Fruit fly (Drosophila melanogaster) whole organism, adult: ENCODE results near the gene Stt3B.

Experiments
- CG14711 ChIP-seq: fragments of 200-800 bp; sonication (Bioruptor generic); optimal IDR thresholded peaks from 2 replicates; lab custom pipeline; 2018; ENCODE audit warnings: missing biosample characterization, mild to moderate bottlenecking, missing genetic modification characterization, moderate library complexity
- CG1620 ChIP-seq: fragments of 200-800 bp; sonication (Bioruptor generic); optimal IDR thresholded peaks from 2 replicates; lab custom pipeline; 2016; ENCODE audit warnings: missing biosample characterization, missing genetic modification characterization
- CG33017 ChIP-seq: fragments of 200-800 bp; sonication (Bioruptor generic); optimal IDR thresholded peaks from 2 replicates; lab custom pipeline; 2018; ENCODE audit warnings: missing biosample characterization, mild to moderate bottlenecking, missing genetic modification characterization, moderate library complexity
- CG5204 ChIP-seq: fragments of 200-800 bp; sonication (Bioruptor generic); optimal IDR thresholded peaks from 2 replicates; lab custom pipeline; 2016; ENCODE audit warnings: missing biosample characterization, missing genetic modification characterization
- CG7045 ChIP-seq: fragments of 200-800 bp; sonication (Bioruptor generic); optimal IDR thresholded peaks from 2 replicates; lab custom pipeline; 2017; ENCODE audit warnings: missing biosample characterization, mild to moderate bottlenecking, missing genetic modification characterization
- CG7101 ChIP-seq: fragments of 200-800 bp; sonication (Bioruptor generic); optimal IDR thresholded peaks from 2 replicates; lab custom pipeline; 2018; ENCODE audit warnings: missing biosample characterization, mild to moderate bottlenecking, missing genetic modification characterization, moderate library complexity
- Clk ChIP-seq: fragments of 200-800 bp; sonication (Bioruptor generic); optimal IDR thresholded peaks from 2 replicates; lab custom pipeline; 2017; ENCODE audit warnings: missing biosample characterization, missing genetic modification characterization
- Crg-1 ChIP-seq: fragments of 200-800 bp; sonication (Bioruptor generic); optimal IDR thresholded peaks from 2 replicates; lab custom pipeline; 2016; ENCODE audit warnings: missing biosample characterization, missing genetic modification characterization
- Hr96 ChIP-seq: fragments of 200-800 bp; sonication (Bioruptor generic); optimal IDR thresholded peaks from 2 replicates; lab custom pipeline; 2016; ENCODE audit warnings: missing biosample characterization, missing genetic modification characterization
- bab1 ChIP-seq: fragments of 200-800 bp; sonication (Bioruptor generic); optimal IDR thresholded peaks from 3 replicates; lab custom pipeline; 2019; ENCODE audit warnings: missing biosample characterization, mild to moderate bottlenecking, missing genetic modification characterization, moderate library complexity
- cic ChIP-seq: fragments of 200-800 bp; sonication (Bioruptor generic); optimal IDR thresholded peaks from 2 replicates; lab custom pipeline; 2017; ENCODE audit warnings: missing biosample characterization, mild to moderate bottlenecking, missing genetic modification characterization, moderate library complexity
- kay ChIP-seq: fragments of 200-800 bp; sonication (Bioruptor generic); peaks from one replicate; lab custom pipeline; 2016; ENCODE audit warnings: missing biosample characterization, missing genetic modification characterization, borderline replicate concordance
- ovo ChIP-seq: fragments of 200-800 bp; sonication (Bioruptor generic); optimal IDR thresholded peaks from 2 replicates; lab custom pipeline; 2016; ENCODE audit warnings: missing biosample characterization, missing genetic modification characterization
- pad ChIP-seq: fragments of 200-800 bp; sonication (Bioruptor generic); optimal IDR thresholded peaks from 3 replicates; lab custom pipeline; 2017; ENCODE audit warnings: missing biosample characterization, missing genetic modification characterization, mild to moderate bottlenecking, moderate library complexity, missing genetic modification reagents

DNA sequence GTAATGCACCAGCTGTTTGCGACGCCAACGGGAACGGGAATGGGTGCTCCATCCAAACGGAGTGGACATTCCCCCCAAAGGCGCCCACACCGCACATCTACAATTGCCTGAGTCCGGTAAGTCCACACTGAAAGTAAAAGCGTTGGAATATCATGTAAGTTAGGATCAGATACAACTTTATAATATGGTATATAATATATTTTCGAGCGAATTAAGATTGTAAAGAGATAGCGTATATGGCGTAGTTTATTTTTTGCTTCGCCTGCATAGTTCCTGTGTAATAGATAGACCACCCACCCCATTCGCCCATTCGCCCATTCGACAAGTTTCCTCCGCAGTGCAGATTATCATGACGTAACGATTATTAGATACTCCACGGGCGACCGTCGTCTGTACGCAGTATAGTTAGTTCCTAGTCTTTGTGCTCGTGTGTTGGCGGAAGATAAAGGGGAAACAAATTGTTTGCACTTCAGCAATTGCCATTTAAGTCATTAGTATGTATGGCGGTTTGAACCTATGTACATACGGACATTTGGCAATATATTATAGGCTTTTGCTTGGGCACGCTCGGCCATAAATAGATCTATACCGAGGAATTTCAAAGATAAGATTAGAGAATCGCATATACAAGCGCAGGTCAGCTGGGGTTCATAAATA is 17.9 kb downstream of the Stt3B start:
- TF ChIP-seq cic (GFP tag; lab: Kevin White, UChicago), result peak; percentile 78
- TF ChIP-seq CG33017 (tag; lab: Kevin White, UChicago), result no peak
- TF ChIP-seq Clk (GFP tag; lab: Kevin White, UChicago), result no peak
- no peak for TF ChIP-seq pad (GFP tag; lab: Kevin White, UChicago)
- TF ChIP-seq CG1620 (GFP tag; lab: Kevin White, UChicago), result no peak
- no peak for TF ChIP-seq CG5204 (GFP tag; lab: Kevin White, UChicago)
- peak; percentile 92 for TF ChIP-seq kay (GFP tag; lab: Kevin White, UChicago)
- no peak for TF ChIP-seq Hr96 (GFP tag; lab: Kevin White, UChicago)
- no peak for TF ChIP-seq Crg-1
- no peak for TF ChIP-seq ovo
- TF ChIP-seq CG7045, result no peak
- TF ChIP-seq bab1, result no peak
- TF ChIP-seq CG7101, result no peak
- no peak for TF ChIP-seq CG14711 (tag; lab: Kevin White, UChicago)
